Fruit fly (Drosophila melanogaster): ENCODE measurements around the gene CG7886.

- no peak for TF ChIP-seq EcR (GFP tag; optimal IDR thresholded peaks at IDR 0.05)
- TF ChIP-seq Dll (optimal IDR thresholded peaks at IDR 0.05) = no peak
- no peak for TF ChIP-seq psq (optimal IDR thresholded peaks at IDR 0.05)
- TF ChIP-seq pan (optimal IDR thresholded peaks at IDR 0.05) = no peak
- TF ChIP-seq usp (GFP tag; optimal IDR thresholded peaks at IDR 0.05) = no peak
Observed at dm6 chr3R:14662989-14663500, 20.7 kb upstream of the CG7886 start, which contains the start of the genes Rad17 and BigH1.
